Worm (Caenorhabditis elegans) whole organism, midembryonic: ENCODE results near the gene F09G2.1.

ENCODE experiments used
- T22C8.4 ChIP-seq: fragments of 200-800 bp; sonication (Bioruptor generic); IDR thresholded peaks from 2 replicates; pipeline ENCODE4 v1.3.6; 2022; ENCODE audit warnings: missing genetic modification characterization, missing compliant biosample characterization
- cog-1 ChIP-seq: sonication (generic microtip); optimal IDR thresholded peaks from 2 replicates; lab custom pipeline; 2016; ENCODE audit warnings: missing genetic modification characterization, missing compliant biosample characterization
- flt-1 ChIP-seq: fragments of 200-800 bp; sonication (Bioruptor generic); IDR thresholded peaks from 2 replicates; pipeline ENCODE4 v1.3.6; 2022; ENCODE audit warnings: missing genetic modification characterization, missing compliant biosample characterization
- med-1 ChIP-seq: sonication (generic microtip); optimal IDR thresholded peaks from 2 replicates; lab custom pipeline; 2017; ENCODE audit warnings: missing genetic modification characterization, mild to moderate bottlenecking, missing compliant biosample characterization, antibody characterized with exemption, missing genetic modification reagents; ENCODE audit not compliant: insufficient read depth
- ref-1 ChIP-seq: fragments of 200-800 bp; sonication (Bioruptor generic); conservative IDR thresholded peaks from 2 replicates; pipeline ENCODE4 v1.3.6; 2022; ENCODE audit warnings: missing genetic modification reagents, missing genetic modification characterization, missing compliant biosample characterization
- tab-1 ChIP-seq: fragments of 200-800 bp; sonication (Bioruptor generic); IDR thresholded peaks from 2 replicates; pipeline ENCODE4 v1.3.6; 2022; ENCODE audit warnings: missing genetic modification characterization, missing compliant biosample characterization
- ztf-23 ChIP-seq: fragments of 200-800 bp; sonication (Bioruptor generic); IDR thresholded peaks from 2 replicates; pipeline ENCODE4 v1.3.6; 2022; ENCODE audit warnings: missing genetic modification reagents, missing genetic modification characterization, missing compliant biosample characterization
- ztf-29 ChIP-seq: fragments of 200-800 bp; sonication (Bioruptor generic); IDR thresholded peaks from 2 replicates; pipeline ENCODE4 v1.3.6; 2022; ENCODE audit warnings: missing genetic modification reagents, missing genetic modification characterization, missing compliant biosample characterization

DNA sequence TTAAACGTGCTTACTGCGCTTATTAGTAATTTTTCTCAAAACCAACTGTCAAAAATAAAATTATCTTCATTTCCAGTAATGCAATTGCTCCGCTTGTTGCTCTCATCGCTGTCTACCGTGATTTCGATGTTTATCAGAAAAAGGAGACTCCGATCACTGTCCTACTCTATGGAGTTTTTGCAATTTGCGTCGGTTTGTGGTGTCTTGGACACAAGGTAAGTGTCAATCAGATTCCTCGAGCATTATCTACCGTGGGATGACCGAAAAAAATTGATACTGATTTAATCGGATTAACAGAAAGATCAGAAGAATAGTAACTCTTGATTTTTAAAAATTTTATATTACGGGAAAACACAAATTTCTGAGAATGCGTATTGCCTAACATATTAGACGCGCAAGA, 12.7 kb upstream of the F09G2.1 start:
- TF ChIP-seq flt-1 (GFP tag; lab: Robert Waterston, UW), result no peak
- no peak for TF ChIP-seq ref-1 (GFP tag; lab: Robert Waterston, UW)
- no peak for TF ChIP-seq med-1
- TF ChIP-seq ztf-23, result no peak
- TF ChIP-seq ztf-29 (GFP tag; lab: Robert Waterston, UW), result no peak
- no peak for TF ChIP-seq cog-1 (tag; lab: Kevin White, UChicago)
- no peak for TF ChIP-seq tab-1 (GFP tag; lab: Robert Waterston, UW)
- no peak for TF ChIP-seq T22C8.4
